Fruit fly (Drosophila melanogaster) whole organism, embryonic: ENCODE results near the gene CG34454.

Experiments
- Aef1 ChIP-seq: fragments of 200-800 bp; sonication (Bioruptor generic); IDR thresholded peaks from 3 replicates; pipeline ENCODE4 v1.3.6; 2022; ENCODE audit warnings: missing biosample characterization, missing genetic modification characterization
- Asciz ChIP-seq: fragments of 200-800 bp; sonication (Bioruptor generic); optimal IDR thresholded peaks from 2 replicates; lab custom pipeline; 2017; ENCODE audit warnings: missing biosample characterization, mild to moderate bottlenecking, missing genetic modification characterization, missing genetic modification reagents
- CG10209 ChIP-seq: fragments of 200-800 bp; sonication (Bioruptor generic); optimal IDR thresholded peaks from 3 replicates; lab custom pipeline; 2017; ENCODE audit warnings: missing biosample characterization, mild to moderate bottlenecking, missing genetic modification characterization, missing genetic modification reagents
- CG10565 ChIP-seq: fragments of 200-800 bp; sonication (Bioruptor generic); optimal IDR thresholded peaks from 3 replicates; lab custom pipeline; 2016; ENCODE audit warnings: missing biosample characterization, mild to moderate bottlenecking, missing genetic modification characterization
- CG10654 ChIP-seq: fragments of 200-800 bp; sonication (Bioruptor generic); optimal IDR thresholded peaks from 2 replicates; lab custom pipeline; 2016; ENCODE audit warnings: missing biosample characterization, missing genetic modification characterization
- CG12659 ChIP-seq: fragments of 200-800 bp; sonication (Bioruptor generic); optimal IDR thresholded peaks from 3 replicates; lab custom pipeline; 2017; ENCODE audit warnings: mild to moderate bottlenecking, missing biosample characterization, missing genetic modification reagents, missing genetic modification characterization
- CG14667 ChIP-seq: fragments of 200-800 bp; sonication (Bioruptor generic); IDR thresholded peaks from 2 replicates; pipeline ENCODE4 v1.3.6; 2022; ENCODE audit warnings: missing biosample characterization, missing genetic modification characterization
- CG16813 ChIP-seq: fragments of 200-800 bp; sonication (Bioruptor generic); IDR thresholded peaks from 3 replicates; pipeline ENCODE4 v1.3.6; 2022; ENCODE audit warnings: missing biosample characterization, missing genetic modification characterization; ENCODE audit not compliant: partially characterized antibody
- CG17361 ChIP-seq: fragments of 200-800 bp; sonication (Bioruptor generic); IDR thresholded peaks from 3 replicates; pipeline ENCODE4 v1.3.6; 2022; ENCODE audit warnings: missing biosample characterization, missing genetic modification characterization
- CG30403 ChIP-seq: fragments of 200-800 bp; sonication (Bioruptor generic); optimal IDR thresholded peaks from 3 replicates; lab custom pipeline; 2016; ENCODE audit warnings: missing biosample characterization, missing genetic modification characterization
- CG31388 ChIP-seq: fragments of 200-800 bp; sonication (Bioruptor generic); optimal IDR thresholded peaks from 2 replicates; lab custom pipeline; 2016; ENCODE audit warnings: missing biosample characterization, missing genetic modification characterization
- CG33213 ChIP-seq: fragments of 200-800 bp; sonication (Bioruptor generic); optimal IDR thresholded peaks from 3 replicates; lab custom pipeline; 2016; ENCODE audit warnings: missing biosample characterization, missing genetic modification characterization
- CG34224 ChIP-seq: fragments of 200-800 bp; sonication (Bioruptor generic); IDR thresholded peaks from 3 replicates; pipeline ENCODE4 v1.3.6; 2022; ENCODE audit warnings: missing biosample characterization, missing genetic modification characterization; ENCODE audit not compliant: partially characterized antibody
- CG4730 ChIP-seq: fragments of 200-800 bp; sonication (Bioruptor generic); IDR thresholded peaks from 2 replicates; pipeline ENCODE4 v1.3.6; 2022; ENCODE audit warnings: missing biosample characterization, missing genetic modification characterization
- CG6175 ChIP-seq: fragments of 200-800 bp; sonication (Bioruptor generic); IDR thresholded peaks from 3 replicates; pipeline ENCODE4 v1.3.6; 2022; ENCODE audit warnings: missing biosample characterization, missing genetic modification characterization
- CG7372 ChIP-seq: fragments of 200-800 bp; sonication (Bioruptor generic); IDR thresholded peaks from 2 replicates; pipeline ENCODE4 v1.3.6; 2022; ENCODE audit warnings: missing biosample characterization, missing genetic modification characterization
- CG7987 ChIP-seq: fragments of 200-800 bp; sonication (Bioruptor generic); optimal IDR thresholded peaks from 2 replicates; lab custom pipeline; 2018; ENCODE audit warnings: missing biosample characterization, mild to moderate bottlenecking, missing genetic modification characterization, moderate library complexity
- CG8290 ChIP-seq, 3 experiments: fragments of 200-800 bp; sonication (Bioruptor generic); optimal IDR thresholded peaks; 2 replicates each; lab custom pipeline; 2016 to 2019; ENCODE audit warnings: missing biosample characterization in 3 of 3, missing genetic modification characterization in 3 of 3, mild to moderate bottlenecking in 2 of 3, moderate library complexity in 1 of 3
- CG9817 ChIP-seq: fragments of 200-800 bp; sonication (Bioruptor generic); optimal IDR thresholded peaks from 2 replicates; lab custom pipeline; 2018; ENCODE audit warnings: missing biosample characterization, mild to moderate bottlenecking, missing genetic modification characterization, moderate library complexity
- Camta ChIP-seq: fragments of 200-800 bp; sonication (Bioruptor generic); optimal IDR thresholded peaks from 2 replicates; lab custom pipeline; 2016; ENCODE audit warnings: missing biosample characterization, missing genetic modification characterization
- E2f2 ChIP-seq: fragments of 200-800 bp; sonication (Bioruptor generic); IDR thresholded peaks from 2 replicates; pipeline ENCODE4 v1.3.6; 2022; ENCODE audit warnings: missing biosample characterization, missing genetic modification characterization
- Ets65A ChIP-seq: fragments of 200-800 bp; sonication (Bioruptor generic); peaks from one replicate; lab custom pipeline; 2016; ENCODE audit warnings: missing biosample characterization, missing genetic modification characterization
- Ets97D ChIP-seq: fragments of 200-800 bp; sonication (Bioruptor generic); optimal IDR thresholded peaks from 3 replicates; lab custom pipeline; 2016; ENCODE audit warnings: missing biosample characterization, missing genetic modification characterization
- HLH54F ChIP-seq: fragments of 200-800 bp; sonication (Bioruptor generic); optimal IDR thresholded peaks from 3 replicates; lab custom pipeline; 2016; ENCODE audit warnings: missing biosample characterization, missing genetic modification characterization
- Med ChIP-seq: fragments of 200-800 bp; sonication (Bioruptor generic); peaks from one replicate; lab custom pipeline; 2016; ENCODE audit warnings: missing biosample characterization, missing genetic modification characterization, mild to moderate bottlenecking, inconsistent platforms, moderate library complexity
- Ptx1 ChIP-seq: fragments of 200-800 bp; sonication (Bioruptor generic); IDR thresholded peaks from 2 replicates; pipeline ENCODE4 v1.3.6; 2022; ENCODE audit warnings: missing biosample characterization, missing genetic modification characterization
- Scr ChIP-seq: fragments of 200-800 bp; sonication (Bioruptor generic); IDR thresholded peaks from 2 replicates; pipeline ENCODE4 v1.3.6; 2022; ENCODE audit warnings: missing biosample characterization, missing genetic modification characterization; ENCODE audit not compliant: partially characterized antibody
- Sox102F ChIP-seq: fragments of 200-800 bp; sonication (Bioruptor generic); optimal IDR thresholded peaks from 2 replicates; lab custom pipeline; 2018; ENCODE audit warnings: missing biosample characterization, mild to moderate bottlenecking, missing genetic modification characterization, moderate library complexity
- ara ChIP-seq: fragments of 200-800 bp; sonication (Bioruptor generic); IDR thresholded peaks from 2 replicates; pipeline ENCODE4 v1.3.6; 2022; ENCODE audit warnings: missing biosample characterization, missing genetic modification characterization
- caup ChIP-seq: fragments of 200-800 bp; sonication (Bioruptor generic); optimal IDR thresholded peaks from 3 replicates; lab custom pipeline; 2017; ENCODE audit warnings: missing biosample characterization, mild to moderate bottlenecking, missing genetic modification characterization, moderate library complexity; ENCODE audit not compliant: severe bottlenecking
- ci ChIP-seq: fragments of 200-800 bp; sonication (Bioruptor generic); IDR thresholded peaks from 3 replicates; pipeline ENCODE4 v1.3.6; 2022; ENCODE audit warnings: missing biosample characterization, missing genetic modification characterization
- crc ChIP-seq: fragments of 200-800 bp; sonication (Bioruptor generic); optimal IDR thresholded peaks from 2 replicates; lab custom pipeline; 2016; ENCODE audit warnings: missing biosample characterization, missing genetic modification characterization
- crol ChIP-seq: fragments of 200-800 bp; sonication (Bioruptor generic); IDR thresholded peaks from 2 replicates; pipeline ENCODE4 v1.3.6; 2022; ENCODE audit warnings: missing biosample characterization, missing genetic modification characterization
- da ChIP-seq: fragments of 200-800 bp; sonication (Bioruptor generic); optimal IDR thresholded peaks from 2 replicates; lab custom pipeline; 2016; ENCODE audit warnings: missing biosample characterization, missing genetic modification characterization
- dm ChIP-seq: fragments of 200-800 bp; sonication (Bioruptor generic); optimal IDR thresholded peaks from 3 replicates; lab custom pipeline; 2016; ENCODE audit warnings: missing biosample characterization, missing genetic modification characterization
- dmrt11E ChIP-seq: fragments of 200-800 bp; sonication (Bioruptor generic); optimal IDR thresholded peaks from 3 replicates; lab custom pipeline; 2018; ENCODE audit warnings: missing biosample characterization, mild to moderate bottlenecking, missing genetic modification characterization, moderate library complexity
- fd64A ChIP-seq: fragments of 200-800 bp; sonication (Bioruptor generic); optimal IDR thresholded peaks from 3 replicates; lab custom pipeline; 2018; ENCODE audit warnings: missing biosample characterization, mild to moderate bottlenecking, missing genetic modification characterization
- gt ChIP-seq: fragments of 200-800 bp; sonication (Bioruptor generic); IDR thresholded peaks from 2 replicates; pipeline ENCODE4 v1.3.6; 2022; ENCODE audit warnings: missing biosample characterization, missing genetic modification characterization
- lola ChIP-seq, 3 experiments: fragments of >200 bp in 2 of 3; fragments of 200-800 bp in 1 of 3; sonication (Bioruptor generic) in 1 of 3; optimal IDR thresholded peaks; 2 replicates each; lab custom pipeline; 2017 to 2019; ENCODE audit warnings: missing biosample characterization in 3 of 3, missing genetic modification characterization in 3 of 3, mild to moderate bottlenecking in 1 of 3, moderate library complexity in 1 of 3
- maf-S ChIP-seq: fragments of 200-800 bp; sonication (Bioruptor generic); optimal IDR thresholded peaks from 2 replicates; lab custom pipeline; 2016; ENCODE audit warnings: missing biosample characterization, missing genetic modification characterization
- repo ChIP-seq: fragments of 200-800 bp; sonication (Bioruptor generic); optimal IDR thresholded peaks from 2 replicates; lab custom pipeline; 2016; ENCODE audit warnings: missing biosample characterization, missing genetic modification characterization
- sqz ChIP-seq: fragments of 200-800 bp; sonication (Bioruptor generic); optimal IDR thresholded peaks from 3 replicates; lab custom pipeline; 2018; ENCODE audit warnings: missing biosample characterization, mild to moderate bottlenecking, missing genetic modification characterization
- stc ChIP-seq: fragments of 200-800 bp; sonication (Bioruptor generic); IDR thresholded peaks from 2 replicates; pipeline ENCODE4 v1.3.6; 2022; ENCODE audit warnings: missing biosample characterization, missing genetic modification characterization
- tap ChIP-seq: fragments of 200-800 bp; optimal IDR thresholded peaks from 3 replicates; lab custom pipeline; 2019; ENCODE audit warnings: missing biosample characterization, mild to moderate bottlenecking, missing genetic modification characterization, moderate library complexity
- twi ChIP-seq: fragments of 200-800 bp; optimal IDR thresholded peaks from 2 replicates; lab custom pipeline; 2019; ENCODE audit warnings: missing biosample characterization, mild to moderate bottlenecking, missing genetic modification characterization, moderate library complexity
- vvl ChIP-seq: fragments of 200-800 bp; sonication (Bioruptor generic); IDR thresholded peaks from 2 replicates; pipeline ENCODE4 v1.3.6; 2022; ENCODE audit warnings: missing biosample characterization, missing genetic modification characterization
- wek ChIP-seq: fragments of 200-800 bp; sonication (Bioruptor generic); optimal IDR thresholded peaks from 3 replicates; lab custom pipeline; 2018; ENCODE audit warnings: missing biosample characterization, mild to moderate bottlenecking, missing genetic modification characterization, moderate library complexity

The CG34454 gene

dm6 chr3L:257618-258475 lies 25.7 kb upstream of the CG34454 start, which contains the start of the genes DIP2 and wac (continued):
- peak; percentile 75 for TF ChIP-seq CG7987 (GFP tag; lab: Kevin White, UChicago)
- no peak for TF ChIP-seq twi (tag; lab: Kevin White, UChicago)
- TF ChIP-seq dm: peak; percentile 89
- no peak for TF ChIP-seq fd64A (GFP tag; lab: Kevin White, UChicago)
- peak; percentile 93 for TF ChIP-seq Ets97D (GFP tag; lab: Kevin White, UChicago)
- TF ChIP-seq CG4730 (GFP tag; lab: Robert Waterston, UW): peak; percentile 62
- TF ChIP-seq gt: no peak
- TF ChIP-seq maf-S (GFP tag; lab: Kevin White, UChicago): peak; percentile 64
- TF ChIP-seq CG8290 (GFP tag; optimal IDR thresholded peaks at IDR 0.05; lab: Kevin White, UChicago): peak; percentile 60
- peak; percentile 27 to 90 for TF ChIP-seq CG8290 (tag; optimal IDR thresholded peaks at IDR 0.05; lab: Kevin White, UChicago)
- peak; percentile 67 for TF ChIP-seq crc
- peak; percentile 79 for TF ChIP-seq CG10654 (GFP tag; lab: Kevin White, UChicago)
- TF ChIP-seq CG31388 (GFP tag; lab: Kevin White, UChicago): no peak
- peak; percentile 45 for TF ChIP-seq stc (GFP tag; lab: Robert Waterston, UW)
- peak; percentile 94 for TF ChIP-seq CG12659
- peak; percentile 50 for TF ChIP-seq Camta (GFP tag; lab: Kevin White, UChicago)
- peak; percentile 88 for TF ChIP-seq E2f2
- peak; percentile 54; the same call in 2 of the 3 replicates for TF ChIP-seq Aef1
- peak; percentile 33 for TF ChIP-seq repo (GFP tag; lab: Kevin White, UChicago)
- peak; percentile 53 for TF ChIP-seq CG10209 (GFP tag; lab: Kevin White, UChicago)
- TF ChIP-seq CG9817: peak; percentile 64
- TF ChIP-seq Asciz (GFP tag; lab: Kevin White, UChicago): no peak
- TF ChIP-seq CG6175 (GFP tag; lab: Robert Waterston, UW): peak; percentile 50; the same call in 2 of the 3 replicates
- peak; percentile 87 for TF ChIP-seq ci (GFP tag; lab: Robert Waterston, UW)
- peak; percentile 56; the same call in 1 of the 2 replicates for TF ChIP-seq ara (GFP tag; lab: Robert Waterston, UW)
- TF ChIP-seq wek (GFP tag; lab: Kevin White, UChicago): no peak
- no peak for TF ChIP-seq Sox102F
- TF ChIP-seq lola (GFP tag; optimal IDR thresholded peaks at IDR 0.05; lab: Kevin White, UChicago): peak in 1 of 3 experiments; percentile 54
- no peak for TF ChIP-seq tap (tag; lab: Kevin White, UChicago)
- TF ChIP-seq sqz (GFP tag; lab: Kevin White, UChicago): no peak
- TF ChIP-seq crol: no peak
- TF ChIP-seq CG33213 (GFP tag; lab: Kevin White, UChicago): peak; percentile 91
- TF ChIP-seq CG16813 (GFP tag; lab: Robert Waterston, UW): peak; percentile 88
- peak; percentile 91 for TF ChIP-seq Scr (GFP tag; lab: Robert Waterston, UW)
- peak; percentile 86 for TF ChIP-seq CG34224 (GFP tag; lab: Robert Waterston, UW)
- TF ChIP-seq CG30403: peak; percentile 83
- TF ChIP-seq da (GFP tag; lab: Kevin White, UChicago): peak; percentile 69
- TF ChIP-seq Med (GFP tag; lab: Kevin White, UChicago): peak; percentile 98
- TF ChIP-seq Ptx1 (GFP tag; lab: Robert Waterston, UW): peak; percentile 81
- TF ChIP-seq Ets65A (GFP tag; lab: Kevin White, UChicago): peak; percentile 97
- TF ChIP-seq vvl (GFP tag; lab: Robert Waterston, UW): peak; percentile 89
- peak; percentile 23 for TF ChIP-seq dmrt11E (tag; lab: Kevin White, UChicago)
- TF ChIP-seq HLH54F (GFP tag; lab: Kevin White, UChicago): peak; percentile 85
- TF ChIP-seq CG17361 (GFP tag; lab: Robert Waterston, UW): peak; percentile 62; the same call in 2 of the 3 replicates
- peak; percentile 69 for TF ChIP-seq caup (GFP tag; lab: Kevin White, UChicago)
- TF ChIP-seq CG14667 (GFP tag; lab: Robert Waterston, UW): no peak
- TF ChIP-seq CG7372 (GFP tag; lab: Robert Waterston, UW): peak; percentile 52
- TF ChIP-seq CG10565 (GFP tag; lab: Kevin White, UChicago): no peak
